Fruit fly (Drosophila melanogaster): ENCODE data around the gene Rack1.

- TF ChIP-seq h (optimal IDR thresholded peaks at IDR 0.05), result no peak
- TF ChIP-seq Sin3A (optimal IDR thresholded peaks at IDR 0.05), result no peak
Observed at dm6 chr2L:7875676-7876075, 48.6 kb upstream of the Rack1 start.

All from Kc167 (cell line).